Worm (Caenorhabditis elegans): ENCODE data around the gene fbxa-192.

Gene fbxa-192

DNA sequence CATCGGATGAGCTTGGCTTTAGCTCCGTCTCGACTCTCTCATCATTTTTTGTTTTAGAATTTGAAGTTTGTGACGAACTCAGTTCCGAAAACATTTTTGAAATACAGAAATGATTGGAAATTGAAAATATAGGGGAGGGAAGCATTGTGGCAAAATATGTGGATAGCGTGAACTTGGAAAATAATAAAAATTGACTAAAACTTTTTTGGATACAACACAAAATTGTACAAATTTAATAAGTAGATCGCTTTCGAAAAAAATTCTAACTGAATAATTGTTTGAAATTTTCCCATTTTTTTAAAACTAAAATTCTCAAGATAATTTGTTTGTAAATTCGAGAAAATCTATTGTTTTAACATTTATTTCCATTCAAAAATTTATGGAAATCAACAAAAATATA is 33.4 kb upstream of the fbxa-192 start, which contains the start of gene F59A1.15:
Gene F59A1.15 (minus strand): TSS at position 101 of the 400 bp plus-strand sequence.
- TF ChIP-seq ceh-48 (tag; optimal IDR thresholded peaks at IDR 0.05) (no peak), ceh-34 (tag; optimal IDR thresholded peaks at IDR 0.05) (no peak), sox-4 (tag; optimal IDR thresholded peaks at IDR 0.05) (no peak), nhr-11 (tag; optimal IDR thresholded peaks at IDR 0.05) (no peak), rnt-1 (tag; optimal IDR thresholded peaks at IDR 0.05) (no peak), odd-2 (tag; optimal IDR thresholded peaks at IDR 0.05) (no peak), nfya-1 (tag; optimal IDR thresholded peaks at IDR 0.05) (no peak), dve-1 (tag; optimal IDR thresholded peaks at IDR 0.05) (no peak), ceh-6 (GFP tag; optimal IDR thresholded peaks at IDR 0.05) (no peak), ref-2 (tag; optimal IDR thresholded peaks at IDR 0.05) (no peak), pha-4 (tag; optimal IDR thresholded peaks at IDR 0.05) (no peak)

ce11 chrV:17683290-17683689 is 33.0 kb upstream of the fbxa-192 start:
- TF ChIP-seq hlh-6 (tag; optimal IDR thresholded peaks at IDR 0.05) = no peak
- no peak for TF ChIP-seq sox-4 (tag; optimal IDR thresholded peaks at IDR 0.05)
- no peak for TF ChIP-seq nhr-11 (tag; optimal IDR thresholded peaks at IDR 0.05)
- no peak for TF ChIP-seq C08G9.2 (tag; optimal IDR thresholded peaks at IDR 0.05)
- TF ChIP-seq che-1 (tag; optimal IDR thresholded peaks at IDR 0.05) = no peak
- TF ChIP-seq hlh-13 (GFP tag; optimal IDR thresholded peaks at IDR 0.05) = no peak
- TF ChIP-seq ceh-6 (GFP tag; optimal IDR thresholded peaks at IDR 0.05) = no peak
- no peak for TF ChIP-seq hlh-15 (tag; optimal IDR thresholded peaks at IDR 0.05)
- no peak for TF ChIP-seq mec-3 (tag; optimal IDR thresholded peaks at IDR 0.05; ENCODE audit: borderline replicate concordance)
- no peak for TF ChIP-seq pag-3 (tag; optimal IDR thresholded peaks at IDR 0.05; ENCODE audit: borderline replicate concordance)
- no peak for TF ChIP-seq ceh-18 (tag; optimal IDR thresholded peaks at IDR 0.05)
- TF ChIP-seq fkh-10 (GFP tag; optimal IDR thresholded peaks at IDR 0.05) = no peak
- no peak for TF ChIP-seq gmeb-2 (tag; optimal IDR thresholded peaks at IDR 0.05)
- TF ChIP-seq unc-55 (GFP tag; optimal IDR thresholded peaks at IDR 0.05) = no peak
- no peak for TF ChIP-seq ceh-14 (tag; optimal IDR thresholded peaks at IDR 0.05)
- no peak for TF ChIP-seq sox-2 (GFP tag; IDR thresholded peaks at IDR 0.05)
- no peak for TF ChIP-seq C38D4.7 (GFP tag; optimal IDR thresholded peaks at IDR 0.05)

ce11 chrV:17676553-17676952 is 26.2 kb upstream of the fbxa-192 start, which contains the start of gene str-92:
Gene str-92, minus strand, starts transcription at chrV:17676653.
- TF ChIP-seq F13H6.1 (tag; optimal IDR thresholded peaks at IDR 0.05) (no peak), ceh-9 (tag; optimal IDR thresholded peaks at IDR 0.05) (no peak), dve-1 (tag; optimal IDR thresholded peaks at IDR 0.05) (no peak), K02D7.2 (tag; optimal IDR thresholded peaks at IDR 0.05) (no peak), K09A11.1 (tag; optimal IDR thresholded peaks at IDR 0.05; ENCODE audit: insufficient read depth) (no peak), dmd-4 (tag; optimal IDR thresholded peaks at IDR 0.05; ENCODE audit: borderline replicate concordance) (no peak), ztf-16 (tag; optimal IDR thresholded peaks at IDR 0.05) (no peak), ets-4 (tag; optimal IDR thresholded peaks at IDR 0.05) (no peak), ceh-18 (tag; optimal IDR thresholded peaks at IDR 0.05) (no peak), zip-5 (tag; optimal IDR thresholded peaks at IDR 0.05) (no peak), hlh-15 (tag; optimal IDR thresholded peaks at IDR 0.05) (no peak), ceh-31 (tag; optimal IDR thresholded peaks at IDR 0.05) (no peak), tbx-2 (tag; optimal IDR thresholded peaks at IDR 0.05) (no peak), ceh-19 (GFP tag; optimal IDR thresholded peaks at IDR 0.05) (no peak), mec-3 (tag; optimal IDR thresholded peaks at IDR 0.05; ENCODE audit: borderline replicate concordance) (no peak), hlh-8 (tag; optimal IDR thresholded peaks at IDR 0.05) (no peak), pax-1 (tag; optimal IDR thresholded peaks at IDR 0.05) (no peak), ceh-48 (tag; optimal IDR thresholded peaks at IDR 0.05) (no peak), tbx-7 (tag; optimal IDR thresholded peaks at IDR 0.05) (no peak)

All from whole organism, late embryonic.